Worm (Caenorhabditis elegans) whole organism, midembryonic: Measurements from ENCODE around the gene T22B3.3.

ENCODE experiments used
- flt-1 ChIP-seq: fragments of 200-800 bp; sonication (Bioruptor generic); IDR thresholded peaks from 2 replicates; pipeline ENCODE4 v1.3.6; 2022; ENCODE audit warnings: missing genetic modification characterization, missing compliant biosample characterization
- med-1 ChIP-seq: sonication (generic microtip); optimal IDR thresholded peaks from 2 replicates; lab custom pipeline; 2017; ENCODE audit warnings: missing genetic modification characterization, mild to moderate bottlenecking, missing compliant biosample characterization, antibody characterized with exemption, missing genetic modification reagents; ENCODE audit not compliant: insufficient read depth
- tab-1 ChIP-seq: fragments of 200-800 bp; sonication (Bioruptor generic); IDR thresholded peaks from 2 replicates; pipeline ENCODE4 v1.3.6; 2022; ENCODE audit warnings: missing genetic modification characterization, missing compliant biosample characterization
- ztf-23 ChIP-seq: fragments of 200-800 bp; sonication (Bioruptor generic); IDR thresholded peaks from 2 replicates; pipeline ENCODE4 v1.3.6; 2022; ENCODE audit warnings: missing genetic modification reagents, missing genetic modification characterization, missing compliant biosample characterization

- no peak for TF ChIP-seq tab-1 (GFP tag; lab: Robert Waterston, UW)
- TF ChIP-seq ztf-23 (GFP tag; lab: Robert Waterston, UW), result no peak
- TF ChIP-seq flt-1, result no peak
- TF ChIP-seq med-1 (GFP tag; lab: Kevin White, UChicago), result no peak
Measured at ce11 chrIV:11710331-11710730, 6.7 kb upstream of the T22B3.3 start.
